Fruit fly (Drosophila melanogaster) whole organism, embryonic: ENCODE results near the gene Sur-8.

ENCODE experiments used
- Bdp1 ChIP-seq: fragments of 200-800 bp; sonication (Bioruptor generic); optimal IDR thresholded peaks from 3 replicates; lab custom pipeline; 2016; ENCODE audit warnings: missing biosample characterization, missing genetic modification characterization
- CG10462 ChIP-seq: fragments of 200-800 bp; sonication (Bioruptor generic); optimal IDR thresholded peaks from 2 replicates; lab custom pipeline; 2016; ENCODE audit warnings: missing biosample characterization, missing genetic modification characterization
- CG10979 ChIP-seq: fragments of 200-800 bp; sonication (Bioruptor generic); optimal IDR thresholded peaks from 2 replicates; lab custom pipeline; 2018; ENCODE audit warnings: missing biosample characterization, mild to moderate bottlenecking, missing genetic modification characterization, moderate library complexity
- CG12659 ChIP-seq: fragments of 200-800 bp; sonication (Bioruptor generic); optimal IDR thresholded peaks from 3 replicates; lab custom pipeline; 2017; ENCODE audit warnings: mild to moderate bottlenecking, missing biosample characterization, missing genetic modification reagents, missing genetic modification characterization
- CG16815 ChIP-seq: fragments of 200-800 bp; sonication (Bioruptor generic); optimal IDR thresholded peaks from 3 replicates; lab custom pipeline; 2017; ENCODE audit warnings: missing biosample characterization, mild to moderate bottlenecking, missing genetic modification characterization
- CG17186 ChIP-seq: fragments of 200-800 bp; sonication (Bioruptor generic); optimal IDR thresholded peaks from 3 replicates; lab custom pipeline; 2017; ENCODE audit warnings: missing biosample characterization, missing genetic modification reagents, missing genetic modification characterization
- CG17328 ChIP-seq: fragments of 200-800 bp; sonication (Bioruptor generic); IDR thresholded peaks from 2 replicates; pipeline ENCODE4 v1.3.6; 2022; ENCODE audit warnings: missing biosample characterization, missing genetic modification characterization
- CG18262 ChIP-seq: fragments of 200-800 bp; optimal IDR thresholded peaks from 3 replicates; lab custom pipeline; 2019; ENCODE audit warnings: missing biosample characterization, mild to moderate bottlenecking, missing genetic modification characterization, moderate library complexity
- CG30020 ChIP-seq: fragments of 200-800 bp; optimal IDR thresholded peaks from 2 replicates; lab custom pipeline; 2019; ENCODE audit warnings: missing biosample characterization, mild to moderate bottlenecking, missing genetic modification characterization, moderate library complexity
- CG4424 ChIP-seq: fragments of 200-800 bp; sonication (Bioruptor generic); optimal IDR thresholded peaks from 3 replicates; lab custom pipeline; 2016; ENCODE audit warnings: missing biosample characterization, missing genetic modification characterization
- CG4820 ChIP-seq: fragments of 200-800 bp; sonication (Bioruptor generic); optimal IDR thresholded peaks from 3 replicates; lab custom pipeline; 2016; ENCODE audit warnings: missing biosample characterization, missing genetic modification characterization
- CG4854 ChIP-seq: fragments of 200-800 bp; sonication (Bioruptor generic); optimal IDR thresholded peaks from 2 replicates; lab custom pipeline; 2016; ENCODE audit warnings: missing biosample characterization, missing genetic modification characterization, inconsistent platforms
- CG5180 ChIP-seq: fragments of 200-800 bp; sonication (Bioruptor generic); optimal IDR thresholded peaks from 3 replicates; lab custom pipeline; 2017; ENCODE audit warnings: missing biosample characterization, missing genetic modification characterization, mild to moderate bottlenecking, moderate library complexity, missing genetic modification reagents
- CG5953 ChIP-seq: fragments of 200-800 bp; sonication (Bioruptor generic); IDR thresholded peaks from 2 replicates; pipeline ENCODE4 v1.3.6; 2022; ENCODE audit warnings: missing biosample characterization, missing genetic modification characterization
- CG7556 ChIP-seq: fragments of 200-800 bp; sonication (Bioruptor generic); optimal IDR thresholded peaks from 2 replicates; lab custom pipeline; 2017; ENCODE audit warnings: missing biosample characterization, mild to moderate bottlenecking, missing genetic modification characterization
- CG8765 ChIP-seq: fragments of 200-800 bp; sonication (Bioruptor generic); IDR thresholded peaks from 2 replicates; pipeline ENCODE4 v1.3.6; 2022; ENCODE audit warnings: missing biosample characterization, missing genetic modification characterization
- CG9437 ChIP-seq: fragments of 200-800 bp; sonication (Bioruptor generic); optimal IDR thresholded peaks from 2 replicates; lab custom pipeline; 2018; ENCODE audit warnings: missing biosample characterization, mild to moderate bottlenecking, missing genetic modification characterization
- CHES-1-like ChIP-seq: fragments of 200-800 bp; sonication (Bioruptor generic); optimal IDR thresholded peaks from 2 replicates; lab custom pipeline; 2016; ENCODE audit warnings: missing biosample characterization, missing genetic modification characterization
- D19A ChIP-seq: fragments of 200-800 bp; optimal IDR thresholded peaks from 3 replicates; lab custom pipeline; 2019; ENCODE audit warnings: missing biosample characterization, mild to moderate bottlenecking, missing genetic modification characterization, moderate library complexity
- D19B ChIP-seq: fragments of 200-800 bp; sonication (Bioruptor generic); optimal IDR thresholded peaks from 2 replicates; lab custom pipeline; 2017; ENCODE audit warnings: missing biosample characterization, mild to moderate bottlenecking, missing genetic modification characterization
- Dek ChIP-seq: fragments of 200-800 bp; sonication (Bioruptor generic); optimal IDR thresholded peaks from 3 replicates; lab custom pipeline; 2019; ENCODE audit warnings: missing biosample characterization, mild to moderate bottlenecking, missing genetic modification characterization, moderate library complexity
- Dip3 ChIP-seq: fragments of 200-800 bp; sonication (Bioruptor generic); optimal IDR thresholded peaks from 3 replicates; lab custom pipeline; 2016; ENCODE audit warnings: missing biosample characterization, missing genetic modification characterization
- Drgx ChIP-seq: fragments of 200-800 bp; sonication (Bioruptor generic); IDR thresholded peaks from 2 replicates; pipeline ENCODE4 v1.3.6; 2022; ENCODE audit warnings: missing biosample characterization, missing genetic modification characterization
- ERR ChIP-seq: fragments of 200-800 bp; sonication (Bioruptor generic); optimal IDR thresholded peaks from 2 replicates; lab custom pipeline; 2016; ENCODE audit warnings: missing biosample characterization, missing genetic modification characterization
- Elba2 ChIP-seq: fragments of 200-800 bp; sonication (Bioruptor generic); optimal IDR thresholded peaks from 3 replicates; lab custom pipeline; 2016; ENCODE audit warnings: missing biosample characterization, missing genetic modification characterization
- Ets65A ChIP-seq: fragments of 200-800 bp; sonication (Bioruptor generic); peaks from one replicate; lab custom pipeline; 2016; ENCODE audit warnings: missing biosample characterization, missing genetic modification characterization
- Hand ChIP-seq: fragments of 200-800 bp; sonication (Bioruptor generic); optimal IDR thresholded peaks from 2 replicates; lab custom pipeline; 2017; ENCODE audit warnings: mild to moderate bottlenecking, missing biosample characterization, missing genetic modification reagents, missing genetic modification characterization
- Hr78 ChIP-seq, 2 experiments: fragments of 200-800 bp in 1 of 2; fragments of >200 bp in 1 of 2; sonication (Bioruptor generic) in 1 of 2; optimal IDR thresholded peaks; 2 replicates each; lab custom pipeline; 2017 to 2019; ENCODE audit warnings: missing biosample characterization in 2 of 2, missing genetic modification characterization in 2 of 2, mild to moderate bottlenecking in 1 of 2, moderate library complexity in 1 of 2
- Lhr ChIP-seq: fragments of 200-800 bp; sonication (Bioruptor generic); optimal IDR thresholded peaks from 3 replicates; lab custom pipeline; 2017; ENCODE audit warnings: mild to moderate bottlenecking, missing biosample characterization, missing genetic modification reagents, missing genetic modification characterization
- Mad ChIP-seq: fragments of 200-800 bp; sonication (Bioruptor generic); optimal IDR thresholded peaks from 2 replicates; lab custom pipeline; 2016; ENCODE audit warnings: missing biosample characterization, missing genetic modification characterization
- NC2β ChIP-seq: fragments of 200-800 bp; sonication (Bioruptor generic); optimal IDR thresholded peaks from 2 replicates; lab custom pipeline; 2016; ENCODE audit warnings: missing biosample characterization, missing genetic modification characterization
- Side ChIP-seq: fragments of 200-800 bp; sonication (Bioruptor generic); optimal IDR thresholded peaks from 2 replicates; lab custom pipeline; 2016; ENCODE audit warnings: missing biosample characterization, missing genetic modification characterization
- Sin3A ChIP-seq: fragments of >200 bp; optimal IDR thresholded peaks from 2 replicates; lab custom pipeline; 2018
- Xbp1 ChIP-seq: fragments of 200-800 bp; sonication (Bioruptor generic); optimal IDR thresholded peaks from 3 replicates; lab custom pipeline; 2016; ENCODE audit warnings: missing biosample characterization, mild to moderate bottlenecking, missing genetic modification characterization
- bowl ChIP-seq: fragments of 200-800 bp; sonication (Bioruptor generic); IDR thresholded peaks from 2 replicates; pipeline ENCODE4 v1.3.6; 2022; ENCODE audit warnings: missing biosample characterization, missing genetic modification characterization
- chinmo ChIP-seq: fragments of 200-800 bp; sonication (Bioruptor generic); IDR thresholded peaks from 4 replicates; pipeline ENCODE4 v1.3.6; 2022; ENCODE audit warnings: missing biosample characterization, missing genetic modification characterization; ENCODE audit not compliant: partially characterized antibody
- crc ChIP-seq: fragments of 200-800 bp; sonication (Bioruptor generic); optimal IDR thresholded peaks from 2 replicates; lab custom pipeline; 2016; ENCODE audit warnings: missing biosample characterization, missing genetic modification characterization
- dimm ChIP-seq: fragments of 200-800 bp; sonication (Bioruptor generic); IDR thresholded peaks from 2 replicates; pipeline ENCODE4 v1.3.6; 2022; ENCODE audit warnings: missing biosample characterization, missing genetic modification characterization
- gfzf ChIP-seq: fragments of 200-800 bp; sonication (Bioruptor generic); optimal IDR thresholded peaks from 2 replicates; lab custom pipeline; 2016; ENCODE audit warnings: missing biosample characterization, mild to moderate bottlenecking, missing genetic modification characterization, moderate library complexity
- hkb ChIP-seq, 2 experiments: fragments of 200-800 bp in 1 of 2; fragments of >200 bp in 1 of 2; sonication (Bioruptor generic) in 1 of 2; IDR thresholded peaks in 1 of 2; optimal IDR thresholded peaks in 1 of 2; 2 replicates each; pipeline versions ENCODE4 v1.3.6 to Lab custom; 2017 to 2022; ENCODE audit warnings: missing biosample characterization in 1 of 2, missing genetic modification characterization in 1 of 2
- ken ChIP-seq: fragments of 200-800 bp; sonication (Bioruptor generic); IDR thresholded peaks from 3 replicates; pipeline ENCODE4 v1.3.6; 2022; ENCODE audit warnings: missing biosample characterization, missing genetic modification characterization
- lab ChIP-seq: fragments of 200-800 bp; sonication (Bioruptor generic); optimal IDR thresholded peaks from 3 replicates; lab custom pipeline; 2017; ENCODE audit warnings: missing biosample characterization, missing genetic modification characterization, mild to moderate bottlenecking, moderate library complexity, missing genetic modification reagents
- lbe ChIP-seq: fragments of 200-800 bp; sonication (Bioruptor generic); optimal IDR thresholded peaks from 2 replicates; lab custom pipeline; 2016; ENCODE audit warnings: missing biosample characterization, mild to moderate bottlenecking, missing genetic modification characterization
- pzg ChIP-seq: fragments of 200-800 bp; sonication (Bioruptor generic); optimal IDR thresholded peaks from 3 replicates; lab custom pipeline; 2018; ENCODE audit warnings: missing biosample characterization, mild to moderate bottlenecking, missing genetic modification characterization, moderate library complexity
- repo ChIP-seq: fragments of 200-800 bp; sonication (Bioruptor generic); optimal IDR thresholded peaks from 2 replicates; lab custom pipeline; 2016; ENCODE audit warnings: missing biosample characterization, missing genetic modification characterization
- rib ChIP-seq: fragments of 200-800 bp; sonication (Bioruptor generic); IDR thresholded peaks from 2 replicates; pipeline ENCODE4 v1.3.6; 2022; ENCODE audit warnings: missing biosample characterization, missing genetic modification characterization
- schlank ChIP-seq: fragments of 200-800 bp; sonication (Bioruptor generic); optimal IDR thresholded peaks from 2 replicates; lab custom pipeline; 2018; ENCODE audit warnings: missing biosample characterization, mild to moderate bottlenecking, missing genetic modification characterization
- wdn ChIP-seq: fragments of 200-800 bp; sonication (Bioruptor generic); IDR thresholded peaks from 2 replicates; pipeline ENCODE4 v1.3.6; 2022; ENCODE audit warnings: missing biosample characterization, missing genetic modification characterization
- zen2 ChIP-seq: fragments of 200-800 bp; sonication (Bioruptor generic); IDR thresholded peaks from 3 replicates; pipeline ENCODE4 v1.3.6; 2022; ENCODE audit warnings: missing biosample characterization, missing genetic modification characterization; ENCODE audit not compliant: partially characterized antibody
- zfh2 ChIP-seq: fragments of 200-800 bp; sonication (Bioruptor generic); optimal IDR thresholded peaks from 2 replicates; lab custom pipeline; 2016; ENCODE audit warnings: missing biosample characterization, missing genetic modification characterization

The Sur-8 gene

DNA sequence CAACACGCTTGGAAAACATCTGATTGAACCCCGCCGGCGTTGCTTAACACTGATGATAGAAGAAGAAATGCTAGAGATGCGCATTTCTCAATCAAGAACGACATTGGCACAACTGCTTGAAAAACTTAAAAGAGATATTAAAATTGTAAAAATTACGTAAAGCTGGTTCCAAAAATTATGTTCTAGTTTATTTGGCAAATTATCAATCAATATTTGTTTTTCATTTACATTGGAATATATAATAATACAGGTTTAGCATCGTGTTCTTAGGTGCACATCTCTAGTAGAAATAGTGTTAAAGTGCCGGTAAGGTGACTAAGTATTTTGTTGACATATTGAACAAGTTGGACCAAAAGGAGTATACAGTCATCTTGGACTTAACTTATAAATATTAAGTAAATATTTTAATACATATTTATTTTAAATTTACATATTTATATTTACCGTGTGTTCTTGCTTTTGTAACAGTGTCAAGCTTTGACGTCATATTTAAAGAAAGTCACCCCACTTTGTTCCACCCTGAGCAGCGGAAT is 10.9 kb downstream of the Sur-8 start, which contains the start of the genes Brf and sds22 (continued):
- TF ChIP-seq Sin3A (lab: Kevin White, UChicago) (peak; percentile 39), Hr78 (GFP tag; optimal IDR thresholded peaks at IDR 0.05; lab: Kevin White, UChicago) (peak in 1 of 2 experiments; percentile 77), CG4424 (GFP tag; lab: Kevin White, UChicago) (peak; percentile 96), CG30020 (tag; lab: Kevin White, UChicago) (peak; percentile 88), CG4854 (peak; percentile 94), chinmo (GFP tag; lab: Robert Waterston, UW) (no peak), CG17328 (GFP tag; lab: Robert Waterston, UW) (peak; percentile 86), CG5953 (GFP tag; lab: Robert Waterston, UW) (peak; percentile 27; the same call in 1 of the 2 replicates), Hand (peak; percentile 80), CG10979 (tag; lab: Kevin White, UChicago) (peak; percentile 92), Lhr (GFP tag; lab: Kevin White, UChicago) (peak; percentile 84), CG18262 (peak; percentile 94), zfh2 (peak; percentile 98), CG17186 (GFP tag; lab: Kevin White, UChicago) (peak; percentile 88), Dip3 (peak; percentile 97), ERR (GFP tag; lab: Kevin White, UChicago) (peak; percentile 89), gfzf (GFP tag; lab: Kevin White, UChicago) (peak; percentile 34), D19A (tag; lab: Kevin White, UChicago) (peak; percentile 87), Elba2 (GFP tag; lab: Kevin White, UChicago) (peak; percentile 97), Xbp1 (peak; percentile 98), rib (GFP tag; lab: Robert Waterston, UW) (peak; percentile 93), wdn (GFP tag; lab: Robert Waterston, UW) (peak; percentile 92), D19B (GFP tag; lab: Kevin White, UChicago) (peak; percentile 87), Side (GFP tag; lab: Kevin White, UChicago) (peak; percentile 94), CG16815 (GFP tag; lab: Kevin White, UChicago) (peak; percentile 95), crc (peak; percentile 88), CG9437 (GFP tag; lab: Kevin White, UChicago) (peak; percentile 88), lbe (peak; percentile 93), zen2 (GFP tag; lab: Robert Waterston, UW) (no peak; the same call in 2 of the 3 replicates), ken (GFP tag; lab: Robert Waterston, UW) (peak; percentile 93), CG7556 (GFP tag; lab: Kevin White, UChicago) (peak; percentile 94), schlank (tag; lab: Kevin White, UChicago) (peak; percentile 90), CG4820 (GFP tag; lab: Kevin White, UChicago) (peak; percentile 96), CG5180 (GFP tag; lab: Kevin White, UChicago) (peak; percentile 74), lab (peak; percentile 96), Ets65A (peak; percentile 99), CG12659 (GFP tag; lab: Kevin White, UChicago) (peak; percentile 96), pzg (GFP tag; lab: Kevin White, UChicago) (peak; percentile 66), Drgx (GFP tag; lab: Robert Waterston, UW) (peak; percentile 83), NC2β (peak; percentile 95), Dek (tag; lab: Kevin White, UChicago) (peak; percentile 93), Mad (GFP tag; lab: Kevin White, UChicago) (peak; percentile 93), dimm (GFP tag; lab: Robert Waterston, UW) (peak; percentile 77), CG10462 (GFP tag; lab: Kevin White, UChicago) (peak; percentile 93), CG8765 (GFP tag; lab: Robert Waterston, UW) (peak; percentile 92), repo (GFP tag; lab: Kevin White, UChicago) (peak; percentile 90), hkb (optimal IDR thresholded peaks at IDR 0.05; lab: Kevin White, UChicago) (no peak), hkb (GFP tag; IDR thresholded peaks at IDR 0.05; lab: Robert Waterston, UW) (peak; percentile 91), Bdp1 (GFP tag; lab: Kevin White, UChicago) (peak; percentile 90), bowl (GFP tag; lab: Robert Waterston, UW) (peak; percentile 42; the same call in 1 of the 2 replicates), CHES-1-like (GFP tag; lab: Kevin White, UChicago) (peak; percentile 93)
